Fruit fly (Drosophila melanogaster) whole organism, embryonic: ENCODE measurements around the gene Glut1.

Source experiments
- Abd-B ChIP-seq: fragments of 200-800 bp; sonication (Bioruptor generic); optimal IDR thresholded peaks from 2 replicates; lab custom pipeline; 2018; ENCODE audit warnings: missing biosample characterization, mild to moderate bottlenecking, missing genetic modification characterization, moderate library complexity
- Ada2b ChIP-seq: fragments of 200-800 bp; sonication (Bioruptor generic); IDR thresholded peaks from 2 replicates; pipeline ENCODE4 v1.3.6; 2022; ENCODE audit warnings: missing biosample characterization, missing genetic modification characterization
- B-H1 ChIP-seq: fragments of 200-800 bp; sonication (Bioruptor generic); IDR thresholded peaks from 3 replicates; pipeline ENCODE4 v1.3.6; 2022; ENCODE audit warnings: missing biosample characterization, missing genetic modification characterization
- CG10979 ChIP-seq: fragments of 200-800 bp; sonication (Bioruptor generic); optimal IDR thresholded peaks from 2 replicates; lab custom pipeline; 2018; ENCODE audit warnings: missing biosample characterization, mild to moderate bottlenecking, missing genetic modification characterization, moderate library complexity
- CG12071 ChIP-seq: fragments of 200-800 bp; sonication (Bioruptor generic); optimal IDR thresholded peaks from 3 replicates; lab custom pipeline; 2018; ENCODE audit warnings: missing biosample characterization, mild to moderate bottlenecking, missing genetic modification characterization
- CG13296 ChIP-seq: fragments of 200-800 bp; sonication (Bioruptor generic); optimal IDR thresholded peaks from 3 replicates; lab custom pipeline; 2018; ENCODE audit warnings: missing biosample characterization, mild to moderate bottlenecking, missing genetic modification characterization
- CG14667 ChIP-seq: fragments of 200-800 bp; sonication (Bioruptor generic); IDR thresholded peaks from 2 replicates; pipeline ENCODE4 v1.3.6; 2022; ENCODE audit warnings: missing biosample characterization, missing genetic modification characterization
- CG14965 ChIP-seq: fragments of 200-800 bp; sonication (Bioruptor generic); optimal IDR thresholded peaks from 2 replicates; lab custom pipeline; 2016; ENCODE audit warnings: missing biosample characterization, missing genetic modification characterization, borderline replicate concordance
- CG15479 ChIP-seq: fragments of 200-800 bp; sonication (Bioruptor generic); optimal IDR thresholded peaks from 3 replicates; lab custom pipeline; 2019; ENCODE audit warnings: missing biosample characterization, mild to moderate bottlenecking, missing genetic modification characterization, moderate library complexity
- CG18262 ChIP-seq: fragments of 200-800 bp; optimal IDR thresholded peaks from 3 replicates; lab custom pipeline; 2019; ENCODE audit warnings: missing biosample characterization, mild to moderate bottlenecking, missing genetic modification characterization, moderate library complexity
- CG1832 ChIP-seq: fragments of 200-800 bp; sonication (Bioruptor generic); optimal IDR thresholded peaks from 2 replicates; lab custom pipeline; 2017; ENCODE audit warnings: missing biosample characterization, mild to moderate bottlenecking, missing genetic modification characterization, inconsistent platforms
- CG2129 ChIP-seq: fragments of 200-800 bp; sonication (Bioruptor generic); IDR thresholded peaks from 2 replicates; pipeline ENCODE4 v1.3.6; 2022; ENCODE audit warnings: missing biosample characterization, missing genetic modification characterization; ENCODE audit not compliant: partially characterized antibody
- CG2678 ChIP-seq: fragments of 200-800 bp; sonication (Bioruptor generic); optimal IDR thresholded peaks from 3 replicates; lab custom pipeline; 2019; ENCODE audit warnings: missing biosample characterization, mild to moderate bottlenecking, missing genetic modification characterization, moderate library complexity
- CG2889 ChIP-seq: fragments of 200-800 bp; sonication (Bioruptor generic); IDR thresholded peaks from 3 replicates; pipeline ENCODE4 v1.3.6; 2022; ENCODE audit warnings: missing biosample characterization, missing genetic modification characterization
- CG31365 ChIP-seq: fragments of 200-800 bp; sonication (Bioruptor generic); optimal IDR thresholded peaks from 2 replicates; lab custom pipeline; 2018; ENCODE audit warnings: missing biosample characterization, mild to moderate bottlenecking, missing genetic modification characterization
- CG31441 ChIP-seq: fragments of 200-800 bp; sonication (Bioruptor generic); IDR thresholded peaks from 2 replicates; pipeline ENCODE4 v1.3.6; 2022; ENCODE audit warnings: missing biosample characterization, missing genetic modification characterization
- CG34376 ChIP-seq: fragments of 200-800 bp; sonication (Bioruptor generic); optimal IDR thresholded peaks from 2 replicates; lab custom pipeline; 2018; ENCODE audit warnings: missing biosample characterization, mild to moderate bottlenecking, missing genetic modification characterization
- CG4404 ChIP-seq: fragments of 200-800 bp; sonication (Bioruptor generic); IDR thresholded peaks from 2 replicates; pipeline ENCODE4 v1.3.6; 2022; ENCODE audit warnings: missing biosample characterization, missing genetic modification characterization
- CG7357 ChIP-seq: fragments of 200-800 bp; sonication (Bioruptor generic); IDR thresholded peaks from 3 replicates; pipeline ENCODE4 v1.3.6; 2022; ENCODE audit warnings: missing biosample characterization, missing genetic modification characterization
- CG8281 ChIP-seq: fragments of 200-800 bp; sonication (Bioruptor generic); optimal IDR thresholded peaks from 2 replicates; lab custom pipeline; 2018; ENCODE audit warnings: missing biosample characterization, mild to moderate bottlenecking, missing genetic modification characterization, moderate library complexity
- CG9437 ChIP-seq: fragments of 200-800 bp; sonication (Bioruptor generic); optimal IDR thresholded peaks from 2 replicates; lab custom pipeline; 2018; ENCODE audit warnings: missing biosample characterization, mild to moderate bottlenecking, missing genetic modification characterization
- Ets65A ChIP-seq: fragments of 200-800 bp; sonication (Bioruptor generic); peaks from one replicate; lab custom pipeline; 2016; ENCODE audit warnings: missing biosample characterization, missing genetic modification characterization
- Gsc ChIP-seq: fragments of 200-800 bp; sonication (Bioruptor generic); IDR thresholded peaks from 2 replicates; pipeline ENCODE4 v1.3.6; 2022; ENCODE audit warnings: missing biosample characterization, missing genetic modification characterization
- NC2α ChIP-seq: fragments of 200-800 bp; sonication (Bioruptor generic); optimal IDR thresholded peaks from 2 replicates; lab custom pipeline; 2016; ENCODE audit warnings: missing biosample characterization, missing genetic modification characterization
- TFAM ChIP-seq: fragments of 200-800 bp; sonication (Bioruptor generic); optimal IDR thresholded peaks from 2 replicates; lab custom pipeline; 2017; ENCODE audit warnings: missing biosample characterization, missing genetic modification characterization, inconsistent platforms
- Taf1 ChIP-seq: fragments of 200-800 bp; sonication (Bioruptor generic); IDR thresholded peaks from 2 replicates; pipeline ENCODE4 v1.3.6; 2022; ENCODE audit warnings: missing biosample characterization, missing genetic modification characterization
- YL-1 ChIP-seq: fragments of 200-800 bp; sonication (Bioruptor generic); optimal IDR thresholded peaks from 3 replicates; lab custom pipeline; 2017; ENCODE audit warnings: missing biosample characterization, mild to moderate bottlenecking, missing genetic modification characterization
- az2 ChIP-seq: fragments of 200-800 bp; sonication (Bioruptor generic); optimal IDR thresholded peaks from 3 replicates; lab custom pipeline; 2016; ENCODE audit warnings: missing biosample characterization, missing genetic modification characterization
- bab2 ChIP-seq: fragments of 200-800 bp; sonication (Bioruptor generic); optimal IDR thresholded peaks from 2 replicates; lab custom pipeline; 2016; ENCODE audit warnings: missing biosample characterization, missing genetic modification characterization
- cato ChIP-seq: fragments of 200-800 bp; sonication (Bioruptor generic); optimal IDR thresholded peaks from 2 replicates; lab custom pipeline; 2016; ENCODE audit warnings: missing biosample characterization, missing genetic modification characterization, borderline replicate concordance
- chn ChIP-seq: fragments of 200-800 bp; sonication (Bioruptor generic); optimal IDR thresholded peaks from 2 replicates; lab custom pipeline; 2016; ENCODE audit warnings: missing biosample characterization, missing genetic modification characterization
- crol ChIP-seq: fragments of 200-800 bp; sonication (Bioruptor generic); IDR thresholded peaks from 2 replicates; pipeline ENCODE4 v1.3.6; 2022; ENCODE audit warnings: missing biosample characterization, missing genetic modification characterization
- dmrt99B ChIP-seq: fragments of 200-800 bp; sonication (Bioruptor generic); optimal IDR thresholded peaks from 2 replicates; lab custom pipeline; 2018; ENCODE audit warnings: missing biosample characterization, mild to moderate bottlenecking, missing genetic modification characterization, moderate library complexity
- esg ChIP-seq: fragments of 200-800 bp; sonication (Bioruptor generic); conservative IDR thresholded peaks from 2 replicates; pipeline ENCODE4 v1.3.6; 2022; ENCODE audit warnings: missing biosample characterization, missing genetic modification characterization
- grau ChIP-seq: fragments of 200-800 bp; optimal IDR thresholded peaks from 3 replicates; lab custom pipeline; 2019; ENCODE audit warnings: missing biosample characterization, mild to moderate bottlenecking, missing genetic modification characterization, moderate library complexity
- hkb ChIP-seq, 2 experiments: fragments of 200-800 bp in 1 of 2; fragments of >200 bp in 1 of 2; sonication (Bioruptor generic) in 1 of 2; IDR thresholded peaks in 1 of 2; optimal IDR thresholded peaks in 1 of 2; 2 replicates each; pipeline versions ENCODE4 v1.3.6 to Lab custom; 2017 to 2022; ENCODE audit warnings: missing biosample characterization in 1 of 2, missing genetic modification characterization in 1 of 2
- insv ChIP-seq, 2 experiments: fragments of 200-800 bp; sonication (Bioruptor generic); optimal IDR thresholded peaks; 3 replicates each; lab custom pipeline; 2016 to 2018; ENCODE audit warnings: missing biosample characterization in 2 of 2, missing genetic modification characterization in 2 of 2
- lmd ChIP-seq: fragments of 200-800 bp; sonication (Bioruptor generic); IDR thresholded peaks from 2 replicates; pipeline ENCODE4 v1.3.6; 2022; ENCODE audit warnings: missing biosample characterization, missing genetic modification characterization
- pan ChIP-seq, 4 experiments: fragments of >200 bp in 3 of 4; fragments of 200-800 bp in 1 of 4; sonication (Bioruptor generic) in 1 of 4; optimal IDR thresholded peaks in 3 of 4; IDR thresholded peaks in 1 of 4; 2 replicates each; pipeline versions ENCODE4 v1.3.6 to Lab custom; 2017 to 2022; ENCODE audit warnings: missing biosample characterization in 2 of 4, missing genetic modification characterization in 2 of 4, mixed read lengths in 1 of 4
- row ChIP-seq: fragments of 200-800 bp; sonication (Bioruptor generic); IDR thresholded peaks from 3 replicates; pipeline ENCODE4 v1.3.6; 2022; ENCODE audit warnings: missing biosample characterization, missing genetic modification characterization
- sc ChIP-seq, 3 experiments: fragments of >200 bp in 2 of 3; fragments of 200-800 bp in 1 of 3; sonication (Bioruptor generic) in 1 of 3; optimal IDR thresholded peaks; 2 replicates in 2 of 3; 3 replicates in 1 of 3; lab custom pipeline; 2017; ENCODE audit warnings: mild to moderate bottlenecking in 1 of 3, missing biosample characterization in 1 of 3, missing genetic modification characterization in 1 of 3, missing genetic modification reagents in 1 of 3
- seq ChIP-seq: fragments of 200-800 bp; sonication (Bioruptor generic); IDR thresholded peaks from 2 replicates; pipeline ENCODE4 v1.3.6; 2022; ENCODE audit warnings: missing biosample characterization, missing genetic modification characterization
- sr ChIP-seq: fragments of 200-800 bp; sonication (Bioruptor generic); IDR thresholded peaks from 3 replicates; pipeline ENCODE4 v1.3.6; 2022; ENCODE audit warnings: missing biosample characterization, missing genetic modification characterization
- tin ChIP-seq: fragments of 200-800 bp; sonication (Bioruptor generic); optimal IDR thresholded peaks from 3 replicates; lab custom pipeline; 2016; ENCODE audit warnings: missing biosample characterization, missing genetic modification characterization
- tio ChIP-seq: fragments of 200-800 bp; sonication (Bioruptor generic); optimal IDR thresholded peaks from 2 replicates; lab custom pipeline; 2017; ENCODE audit warnings: missing biosample characterization, missing genetic modification characterization, inconsistent platforms
- yki ChIP-seq: fragments of >200 bp; optimal IDR thresholded peaks from 3 replicates; lab custom pipeline; 2018

Glut1 gene

DNA sequence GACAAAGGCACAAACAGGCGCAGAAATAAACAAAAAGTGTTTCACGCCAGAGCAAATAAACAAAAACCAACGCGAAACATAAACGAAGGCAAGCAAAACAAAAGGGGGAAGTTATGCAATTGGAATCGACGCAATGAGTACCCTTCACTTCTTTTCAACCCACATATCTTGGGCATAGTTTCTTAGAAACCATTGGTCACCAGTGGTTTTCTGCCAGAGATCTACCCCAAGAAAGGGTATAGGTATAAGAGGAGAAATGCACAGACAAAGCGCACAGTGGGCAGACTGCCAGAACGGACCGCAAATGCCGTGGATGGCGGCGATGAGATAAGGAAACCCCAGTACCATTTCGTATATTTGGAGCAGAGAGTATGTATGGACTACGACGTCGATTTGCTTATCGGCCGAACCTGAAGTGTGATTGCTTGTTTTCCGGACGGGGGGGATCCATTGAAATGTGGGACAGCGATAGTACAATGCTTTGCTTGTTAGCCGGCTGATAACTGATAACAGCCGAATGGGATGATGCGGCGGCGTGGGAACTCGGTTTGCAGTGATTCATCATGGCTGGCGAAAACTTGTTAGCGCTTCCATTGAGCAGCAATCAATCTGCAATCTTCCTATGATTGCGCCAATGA lies 117.2 kb downstream of the Glut1 start (continued):
- TF ChIP-seq CG2889 (0 out of 3 replicates have a peak, but pooled peaks have one; percentile 24), NC2α (no peak), tin (GFP tag; lab: Kevin White, UChicago) (no peak), CG1832 (GFP tag; lab: Kevin White, UChicago) (no peak), hkb (optimal IDR thresholded peaks at IDR 0.05; lab: Kevin White, UChicago) (no peak), hkb (GFP tag; IDR thresholded peaks at IDR 0.05; lab: Robert Waterston, UW) (peak; percentile 35; the same call in 1 of the 2 replicates), Taf1 (GFP tag; lab: Robert Waterston, UW) (no peak), tio (GFP tag; lab: Kevin White, UChicago) (no peak), sr (GFP tag; lab: Robert Waterston, UW) (no peak), az2 (GFP tag; lab: Kevin White, UChicago) (no peak), CG14965 (GFP tag; lab: Kevin White, UChicago) (no peak), CG10979 (tag; lab: Kevin White, UChicago) (no peak), lmd (GFP tag; lab: Robert Waterston, UW) (peak; percentile 45; the same call in 1 of the 2 replicates), seq (0 out of 2 replicates have a peak, but pooled peaks have one; percentile 16), bab2 (GFP tag; lab: Kevin White, UChicago) (peak; percentile 25), Ets65A (no peak), CG2678 (tag; lab: Kevin White, UChicago) (peak; percentile 38), CG31365 (tag; lab: Kevin White, UChicago) (no peak), YL-1 (GFP tag; lab: Kevin White, UChicago) (no peak), chn (no peak)
- TF ChIP-seq, all 482 proteins: peak for 158

DNA sequence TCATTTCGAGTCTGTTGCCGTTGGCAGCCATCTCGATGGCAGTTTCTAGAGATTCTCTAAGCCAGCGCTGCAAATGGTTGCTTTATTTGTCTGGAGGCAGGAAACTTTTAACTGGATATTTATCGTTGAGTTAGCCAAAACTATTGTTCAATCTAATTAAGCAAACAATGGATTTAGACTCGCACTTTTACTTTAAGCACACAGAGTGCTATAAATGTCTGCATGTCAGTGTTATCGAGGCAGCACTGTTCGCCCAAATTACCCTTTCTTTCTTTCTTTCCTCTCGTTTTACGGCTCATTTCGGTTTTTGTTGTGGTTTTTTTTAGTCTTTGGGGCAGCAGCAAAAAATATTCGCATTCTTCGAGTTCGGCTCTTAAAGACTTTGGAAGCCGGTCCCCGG lies 117.8 kb downstream of the Glut1 start:
- TF ChIP-seq pan (optimal IDR thresholded peaks at IDR 0.05; lab: Kevin White, UChicago) = no peak
- TF ChIP-seq pan (GFP tag; optimal IDR thresholded peaks at IDR 0.05 in 1 of 2, IDR thresholded peaks at IDR 0.05 in 1 of 2) = no peak
- no peak for TF ChIP-seq crol (GFP tag; lab: Robert Waterston, UW)
- 0 out of 3 replicates have a peak, but pooled peaks have one; percentile 18 for TF ChIP-seq row
- peak; percentile 50 for TF ChIP-seq grau
- TF ChIP-seq, all 482 proteins: peak for 2

DNA sequence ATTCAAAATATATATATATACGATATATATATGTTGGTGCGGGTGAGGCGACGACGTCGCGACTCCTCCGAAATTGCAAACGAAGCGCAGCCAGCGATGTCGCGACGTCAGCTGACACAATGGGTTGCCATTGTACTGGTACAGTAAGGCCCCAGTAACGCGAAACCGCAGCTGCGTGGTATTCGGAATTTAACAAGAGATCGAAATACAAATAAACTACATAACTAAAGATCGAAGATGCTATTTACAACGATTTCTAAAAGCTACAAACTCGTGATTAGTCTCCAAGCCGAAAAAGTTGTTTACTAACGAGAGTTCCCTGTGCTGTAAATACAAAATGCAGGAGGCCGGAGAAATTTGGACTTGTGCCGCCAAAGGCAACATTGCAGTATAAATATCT lies 118.7 kb downstream of the Glut1 start:
- TF ChIP-seq insv (GFP tag; optimal IDR thresholded peaks at IDR 0.05; lab: Kevin White, UChicago) (no peak), esg (GFP tag; lab: Robert Waterston, UW) (peak; percentile 75), YL-1 (GFP tag; lab: Kevin White, UChicago) (peak; percentile 26), Ets65A (peak; percentile 94), CG7357 (GFP tag; lab: Robert Waterston, UW) (peak; percentile 38; the same call in 1 of the 3 replicates), seq (peak; percentile 52; the same call in 1 of the 2 replicates), Ada2b (GFP tag; lab: Robert Waterston, UW) (peak; percentile 83), CG15479 (GFP tag; lab: Kevin White, UChicago) (peak; percentile 13), CG14667 (GFP tag; lab: Robert Waterston, UW) (peak; percentile 68), sc (optimal IDR thresholded peaks at IDR 0.05; lab: Kevin White, UChicago) (no peak), sc (GFP tag; optimal IDR thresholded peaks at IDR 0.05; lab: Kevin White, UChicago) (peak; percentile 53), CG18262 (tag; lab: Kevin White, UChicago) (peak; percentile 72), CG31441 (GFP tag; lab: Robert Waterston, UW) (peak; percentile 77), CG2129 (GFP tag; lab: Robert Waterston, UW) (no peak), CG4404 (GFP tag; lab: Robert Waterston, UW) (peak; percentile 59), dmrt99B (tag; lab: Kevin White, UChicago) (peak; percentile 83), Abd-B (no peak), CG34376 (no peak), cato (GFP tag; lab: Kevin White, UChicago) (peak; percentile 69), CG12071 (GFP tag; lab: Kevin White, UChicago) (peak; percentile 65), TFAM (GFP tag; lab: Kevin White, UChicago) (peak; percentile 17), Gsc (peak; percentile 51; the same call in 1 of the 2 replicates), CG9437 (peak; percentile 49), B-H1 (GFP tag; lab: Robert Waterston, UW) (peak; percentile 71), yki (lab: Kevin White, UChicago) (no peak), CG13296 (GFP tag; lab: Kevin White, UChicago) (peak; percentile 25), CG8281 (tag; lab: Kevin White, UChicago) (peak; percentile 24)
